Fruit fly (Drosophila melanogaster) whole organism, embryonic: ENCODE results near the gene Fas1.
A peak's percentile ranks its signal among the peaks of the same experiment; 100 is the strongest.

Source experiments
- Atf6 ChIP-seq: fragments of 200-800 bp; sonication (Bioruptor generic); IDR thresholded peaks from 2 replicates; pipeline ENCODE4 v1.3.6; 2022; ENCODE audit warnings: missing biosample characterization, missing genetic modification characterization
- BtbVII ChIP-seq: fragments of 200-800 bp; sonication (Bioruptor generic); optimal IDR thresholded peaks from 3 replicates; lab custom pipeline; 2017; ENCODE audit warnings: missing biosample characterization, mild to moderate bottlenecking, missing genetic modification characterization
- CG10267 ChIP-seq: fragments of 200-800 bp; sonication (Bioruptor generic); optimal IDR thresholded peaks from 2 replicates; lab custom pipeline; 2018; ENCODE audit warnings: missing biosample characterization, mild to moderate bottlenecking, missing genetic modification characterization, moderate library complexity
- CG10274 ChIP-seq: fragments of 200-800 bp; sonication (Bioruptor generic); optimal IDR thresholded peaks from 3 replicates; lab custom pipeline; 2017; ENCODE audit warnings: missing biosample characterization, mild to moderate bottlenecking, missing genetic modification characterization
- CG10321 ChIP-seq: fragments of 200-800 bp; sonication (Bioruptor generic); IDR thresholded peaks from 2 replicates; pipeline ENCODE4 v1.3.6; 2022; ENCODE audit warnings: missing biosample characterization, missing genetic modification characterization
- CG10431 ChIP-seq: fragments of 200-800 bp; sonication (Bioruptor generic); optimal IDR thresholded peaks from 3 replicates; lab custom pipeline; 2018; ENCODE audit warnings: missing biosample characterization, mild to moderate bottlenecking, missing genetic modification characterization
- CG1233 ChIP-seq: fragments of 200-800 bp; sonication (Bioruptor generic); optimal IDR thresholded peaks from 4 replicates; lab custom pipeline; 2018; ENCODE audit warnings: missing biosample characterization, mild to moderate bottlenecking, missing genetic modification characterization
- CG12769 ChIP-seq: fragments of 200-800 bp; sonication (Bioruptor generic); optimal IDR thresholded peaks from 2 replicates; lab custom pipeline; 2019; ENCODE audit warnings: missing biosample characterization, mild to moderate bottlenecking, missing genetic modification characterization, moderate library complexity
- CG14860 ChIP-seq: fragments of 200-800 bp; sonication (Bioruptor generic); IDR thresholded peaks from 3 replicates; pipeline ENCODE4 v1.3.6; 2022; ENCODE audit warnings: missing biosample characterization, missing genetic modification characterization; ENCODE audit not compliant: partially characterized antibody
- CG15514 ChIP-seq: fragments of 200-800 bp; sonication (Bioruptor generic); optimal IDR thresholded peaks from 3 replicates; lab custom pipeline; 2017; ENCODE audit warnings: missing biosample characterization, missing genetic modification characterization, mild to moderate bottlenecking, moderate library complexity, missing genetic modification reagents
- CG1602 ChIP-seq: fragments of 200-800 bp; sonication (Bioruptor generic); optimal IDR thresholded peaks from 3 replicates; lab custom pipeline; 2016; ENCODE audit warnings: missing biosample characterization, missing genetic modification characterization
- CG16779 ChIP-seq: fragments of 200-800 bp; sonication (Bioruptor generic); IDR thresholded peaks from 2 replicates; pipeline ENCODE4 v1.3.6; 2022; ENCODE audit warnings: missing biosample characterization, missing genetic modification characterization
- CG17568 ChIP-seq: fragments of 200-800 bp; sonication (Bioruptor generic); optimal IDR thresholded peaks from 2 replicates; lab custom pipeline; 2018; ENCODE audit warnings: missing biosample characterization, mild to moderate bottlenecking, missing genetic modification characterization, moderate library complexity
- CG31365 ChIP-seq: fragments of 200-800 bp; sonication (Bioruptor generic); optimal IDR thresholded peaks from 2 replicates; lab custom pipeline; 2018; ENCODE audit warnings: missing biosample characterization, mild to moderate bottlenecking, missing genetic modification characterization
- CG33557 ChIP-seq: fragments of 200-800 bp; sonication (Bioruptor generic); optimal IDR thresholded peaks from 2 replicates; lab custom pipeline; 2019; ENCODE audit warnings: missing biosample characterization, mild to moderate bottlenecking, missing genetic modification characterization, moderate library complexity
- CG6765 ChIP-seq: fragments of 200-800 bp; sonication (Bioruptor generic); optimal IDR thresholded peaks from 3 replicates; lab custom pipeline; 2017; ENCODE audit warnings: missing biosample characterization, mild to moderate bottlenecking, missing genetic modification characterization
- CG6854 ChIP-seq: fragments of 200-800 bp; sonication (Bioruptor generic); optimal IDR thresholded peaks from 3 replicates; lab custom pipeline; 2017; ENCODE audit warnings: missing biosample characterization, mild to moderate bottlenecking, missing genetic modification characterization
- CG7271 ChIP-seq: fragments of 200-800 bp; sonication (Bioruptor generic); optimal IDR thresholded peaks from 2 replicates; lab custom pipeline; 2018; ENCODE audit warnings: missing biosample characterization, mild to moderate bottlenecking, missing genetic modification characterization, moderate library complexity
- Camta ChIP-seq: fragments of 200-800 bp; sonication (Bioruptor generic); optimal IDR thresholded peaks from 2 replicates; lab custom pipeline; 2016; ENCODE audit warnings: missing biosample characterization, missing genetic modification characterization
- D ChIP-seq, 2 experiments: fragments of 200-800 bp in 1 of 2; fragments of >200 bp in 1 of 2; sonication (Bioruptor generic) in 1 of 2; optimal IDR thresholded peaks; 2 replicates in 1 of 2; 3 replicates in 1 of 2; lab custom pipeline; 2017; ENCODE audit warnings: mild to moderate bottlenecking in 1 of 2, missing biosample characterization in 1 of 2, missing genetic modification characterization in 1 of 2, missing genetic modification reagents in 1 of 2
- Doc2 ChIP-seq: fragments of 200-800 bp; sonication (Bioruptor generic); IDR thresholded peaks from 2 replicates; pipeline ENCODE4 v1.3.6; 2022; ENCODE audit warnings: missing biosample characterization, missing genetic modification characterization
- E2f2 ChIP-seq: fragments of 200-800 bp; sonication (Bioruptor generic); IDR thresholded peaks from 2 replicates; pipeline ENCODE4 v1.3.6; 2022; ENCODE audit warnings: missing biosample characterization, missing genetic modification characterization
- Fer1 ChIP-seq: fragments of 200-800 bp; sonication (Bioruptor generic); optimal IDR thresholded peaks from 2 replicates; lab custom pipeline; 2017; ENCODE audit warnings: missing biosample characterization, mild to moderate bottlenecking, missing genetic modification characterization
- MBD-R2 ChIP-seq: fragments of 200-800 bp; sonication (Bioruptor generic); IDR thresholded peaks from 2 replicates; pipeline ENCODE4 v1.3.6; 2022; ENCODE audit warnings: missing biosample characterization, missing genetic modification characterization
- Med ChIP-seq: fragments of 200-800 bp; sonication (Bioruptor generic); peaks from one replicate; lab custom pipeline; 2016; ENCODE audit warnings: missing biosample characterization, missing genetic modification characterization, mild to moderate bottlenecking, inconsistent platforms, moderate library complexity
- NK7.1 ChIP-seq: fragments of 200-800 bp; sonication (Bioruptor generic); optimal IDR thresholded peaks from 3 replicates; lab custom pipeline; 2016; ENCODE audit warnings: missing biosample characterization, missing genetic modification characterization
- Nf-YA ChIP-seq: fragments of 200-800 bp; sonication (Bioruptor generic); IDR thresholded peaks from 2 replicates; pipeline ENCODE4 v1.3.6; 2022; ENCODE audit warnings: missing biosample characterization, missing genetic modification characterization
- Nf-YB ChIP-seq: fragments of 200-800 bp; sonication (Bioruptor generic); optimal IDR thresholded peaks from 3 replicates; lab custom pipeline; 2019; ENCODE audit warnings: missing biosample characterization, mild to moderate bottlenecking, missing genetic modification characterization, moderate library complexity
- Optix ChIP-seq: fragments of 200-800 bp; sonication (Bioruptor generic); IDR thresholded peaks from 3 replicates; pipeline ENCODE4 v1.3.6; 2022; ENCODE audit warnings: missing biosample characterization, missing genetic modification characterization
- Ravus ChIP-seq: fragments of 200-800 bp; sonication (Bioruptor generic); IDR thresholded peaks from 2 replicates; pipeline ENCODE4 v1.3.6; 2022; ENCODE audit warnings: missing biosample characterization, missing genetic modification characterization
- Tbp ChIP-seq: fragments of >200 bp; optimal IDR thresholded peaks from 2 replicates; lab custom pipeline; 2018; ENCODE audit warnings: missing biosample characterization, missing genetic modification characterization
- Vsx1 ChIP-seq: fragments of 200-800 bp; sonication (Bioruptor generic); optimal IDR thresholded peaks from 2 replicates; lab custom pipeline; 2017; ENCODE audit warnings: missing biosample characterization, mild to moderate bottlenecking, missing genetic modification characterization, missing genetic modification reagents
- cato ChIP-seq: fragments of 200-800 bp; sonication (Bioruptor generic); optimal IDR thresholded peaks from 2 replicates; lab custom pipeline; 2016; ENCODE audit warnings: missing biosample characterization, missing genetic modification characterization, borderline replicate concordance
- ci ChIP-seq: fragments of 200-800 bp; sonication (Bioruptor generic); IDR thresholded peaks from 3 replicates; pipeline ENCODE4 v1.3.6; 2022; ENCODE audit warnings: missing biosample characterization, missing genetic modification characterization
- dmrt11E ChIP-seq: fragments of 200-800 bp; sonication (Bioruptor generic); optimal IDR thresholded peaks from 3 replicates; lab custom pipeline; 2018; ENCODE audit warnings: missing biosample characterization, mild to moderate bottlenecking, missing genetic modification characterization, moderate library complexity
- dpn ChIP-seq, 2 experiments: fragments of 200-800 bp; sonication (Bioruptor generic); optimal IDR thresholded peaks; 3 replicates each; lab custom pipeline; 2016; ENCODE audit warnings: missing biosample characterization in 2 of 2, missing genetic modification characterization in 2 of 2
- esg ChIP-seq: fragments of 200-800 bp; sonication (Bioruptor generic); conservative IDR thresholded peaks from 2 replicates; pipeline ENCODE4 v1.3.6; 2022; ENCODE audit warnings: missing biosample characterization, missing genetic modification characterization
- gem ChIP-seq: fragments of 200-800 bp; sonication (Bioruptor generic); optimal IDR thresholded peaks from 2 replicates; lab custom pipeline; 2019; ENCODE audit warnings: missing biosample characterization, mild to moderate bottlenecking, missing genetic modification characterization, moderate library complexity
- h ChIP-seq: fragments of >200 bp; optimal IDR thresholded peaks from 2 replicates; lab custom pipeline; 2017
- hb ChIP-seq: fragments of 200-800 bp; sonication (Bioruptor generic); IDR thresholded peaks from 3 replicates; pipeline ENCODE4 v1.3.6; 2022; ENCODE audit warnings: missing biosample characterization, missing genetic modification characterization; ENCODE audit not compliant: partially characterized antibody
- hbn ChIP-seq: fragments of 200-800 bp; sonication (Bioruptor generic); IDR thresholded peaks from 2 replicates; pipeline ENCODE4 v1.3.6; 2022; ENCODE audit warnings: missing biosample characterization, missing genetic modification characterization; ENCODE audit not compliant: partially characterized antibody
- knrl ChIP-seq: fragments of 200-800 bp; sonication (Bioruptor generic); IDR thresholded peaks from 3 replicates; pipeline ENCODE4 v1.3.6; 2022; ENCODE audit warnings: missing biosample characterization, missing genetic modification characterization; ENCODE audit not compliant: partially characterized antibody
- luna ChIP-seq: fragments of 200-800 bp; sonication (Bioruptor generic); optimal IDR thresholded peaks from 2 replicates; lab custom pipeline; 2016; ENCODE audit warnings: missing biosample characterization, missing genetic modification characterization
- oc ChIP-seq: fragments of 200-800 bp; sonication (Bioruptor generic); optimal IDR thresholded peaks from 2 replicates; lab custom pipeline; 2018; ENCODE audit warnings: missing biosample characterization, mild to moderate bottlenecking, missing genetic modification characterization, moderate library complexity
- peb ChIP-seq: fragments of 200-800 bp; sonication (Bioruptor generic); IDR thresholded peaks from 2 replicates; pipeline ENCODE4 v1.3.6; 2022; ENCODE audit warnings: missing biosample characterization, missing genetic modification characterization
- schlank ChIP-seq: fragments of 200-800 bp; sonication (Bioruptor generic); optimal IDR thresholded peaks from 2 replicates; lab custom pipeline; 2018; ENCODE audit warnings: missing biosample characterization, mild to moderate bottlenecking, missing genetic modification characterization
- tx ChIP-seq: fragments of 200-800 bp; sonication (Bioruptor generic); optimal IDR thresholded peaks from 2 replicates; lab custom pipeline; 2016; ENCODE audit warnings: missing biosample characterization, missing genetic modification characterization
- yki ChIP-seq: fragments of >200 bp; optimal IDR thresholded peaks from 3 replicates; lab custom pipeline; 2018
- zfh2 ChIP-seq: fragments of 200-800 bp; sonication (Bioruptor generic); optimal IDR thresholded peaks from 2 replicates; lab custom pipeline; 2016; ENCODE audit warnings: missing biosample characterization, missing genetic modification characterization

The Fas1 gene

dm6 chr3R:16624750-16625549 is at the start of gene Fas1 (continued):
- TF ChIP-seq oc (tag; lab: Kevin White, UChicago), result peak; percentile 57
- 0 out of 3 replicates have a peak, but pooled peaks have one; percentile 15 for TF ChIP-seq Optix (GFP tag; lab: Robert Waterston, UW)
- TF ChIP-seq dmrt11E, result no peak
- no peak for TF ChIP-seq CG12769 (tag; lab: Kevin White, UChicago)
- no peak for TF ChIP-seq CG1602 (GFP tag; lab: Kevin White, UChicago)
- TF ChIP-seq CG16779 (GFP tag; lab: Robert Waterston, UW), result 0 out of 2 replicates have a peak, but pooled peaks have one; percentile 10
- no peak for TF ChIP-seq Nf-YB
- TF ChIP-seq CG10431 (GFP tag; lab: Kevin White, UChicago), result no peak
- TF ChIP-seq NK7.1 (GFP tag; lab: Kevin White, UChicago), result no peak
- TF ChIP-seq dpn (GFP tag; optimal IDR thresholded peaks at IDR 0.05; lab: Kevin White, UChicago), result no peak
- TF ChIP-seq Atf6 (GFP tag; lab: Robert Waterston, UW), result no peak
- TF ChIP-seq CG6854 (GFP tag; lab: Kevin White, UChicago), result peak; percentile 40
- no peak for TF ChIP-seq schlank (tag; lab: Kevin White, UChicago)
- peak; percentile 44; the same call in 1 of the 3 replicates for TF ChIP-seq CG14860 (GFP tag; lab: Robert Waterston, UW)
- no peak for TF ChIP-seq CG7271 (tag; lab: Kevin White, UChicago)
- peak; percentile 41 for TF ChIP-seq CG15514 (GFP tag; lab: Kevin White, UChicago)
- no peak for TF ChIP-seq gem (tag; lab: Kevin White, UChicago)
- TF ChIP-seq esg (GFP tag; lab: Robert Waterston, UW), result no peak
- peak; percentile 64 for TF ChIP-seq CG10267 (tag; lab: Kevin White, UChicago)
- 0 out of 2 replicates have a peak, but pooled peaks have one; percentile 16 for TF ChIP-seq Nf-YA (GFP tag; lab: Robert Waterston, UW)
- TF ChIP-seq peb (GFP tag; lab: Robert Waterston, UW), result no peak
- no peak for TF ChIP-seq h (lab: Kevin White, UChicago)
- no peak for TF ChIP-seq BtbVII (GFP tag; lab: Kevin White, UChicago)
- no peak for TF ChIP-seq D (optimal IDR thresholded peaks at IDR 0.05; lab: Kevin White, UChicago)
- no peak for TF ChIP-seq D (GFP tag; optimal IDR thresholded peaks at IDR 0.05; lab: Kevin White, UChicago)
- no peak for TF ChIP-seq CG10274
- no peak for TF ChIP-seq Fer1
- no peak for TF ChIP-seq CG17568
- TF ChIP-seq MBD-R2 (GFP tag; lab: Robert Waterston, UW), result peak; percentile 41
- TF ChIP-seq CG33557 (GFP tag; lab: Kevin White, UChicago), result no peak
- TF ChIP-seq tx, result no peak
- TF ChIP-seq knrl (GFP tag; lab: Robert Waterston, UW), result peak; percentile 52; the same call in 1 of the 3 replicates
- TF ChIP-seq Ravus (GFP tag; lab: Robert Waterston, UW), result no peak
- TF ChIP-seq E2f2 (GFP tag; lab: Robert Waterston, UW), result peak; percentile 78
- no peak for TF ChIP-seq Tbp (GFP tag; lab: Kevin White, UChicago)
- TF ChIP-seq hb (GFP tag; lab: Robert Waterston, UW), result peak; percentile 31; the same call in 1 of the 3 replicates
- peak; percentile 78 for TF ChIP-seq Med
- no peak for TF ChIP-seq cato (GFP tag; lab: Kevin White, UChicago)
- peak; percentile 65; the same call in 1 of the 3 replicates for TF ChIP-seq ci (GFP tag; lab: Robert Waterston, UW)
- TF ChIP-seq CG1233 (GFP tag; lab: Kevin White, UChicago), result no peak
- peak; percentile 40; the same call in 1 of the 2 replicates for TF ChIP-seq hbn (GFP tag; lab: Robert Waterston, UW)
- TF ChIP-seq yki, result no peak
- TF ChIP-seq CG31365, result peak; percentile 95
- peak; percentile 8 for TF ChIP-seq CG6765
- TF ChIP-seq Camta, result no peak
- no peak for TF ChIP-seq zfh2 (GFP tag; lab: Kevin White, UChicago)
- TF ChIP-seq Doc2 (GFP tag; lab: Robert Waterston, UW), result no peak
- no peak for TF ChIP-seq CG10321 (GFP tag; lab: Robert Waterston, UW)
- no peak for TF ChIP-seq luna (GFP tag; lab: Kevin White, UChicago)
- no peak for TF ChIP-seq Vsx1 (GFP tag; lab: Kevin White, UChicago)
